Worm (Caenorhabditis elegans): ENCODE measurements around the gene T15H9.4.

DNA sequence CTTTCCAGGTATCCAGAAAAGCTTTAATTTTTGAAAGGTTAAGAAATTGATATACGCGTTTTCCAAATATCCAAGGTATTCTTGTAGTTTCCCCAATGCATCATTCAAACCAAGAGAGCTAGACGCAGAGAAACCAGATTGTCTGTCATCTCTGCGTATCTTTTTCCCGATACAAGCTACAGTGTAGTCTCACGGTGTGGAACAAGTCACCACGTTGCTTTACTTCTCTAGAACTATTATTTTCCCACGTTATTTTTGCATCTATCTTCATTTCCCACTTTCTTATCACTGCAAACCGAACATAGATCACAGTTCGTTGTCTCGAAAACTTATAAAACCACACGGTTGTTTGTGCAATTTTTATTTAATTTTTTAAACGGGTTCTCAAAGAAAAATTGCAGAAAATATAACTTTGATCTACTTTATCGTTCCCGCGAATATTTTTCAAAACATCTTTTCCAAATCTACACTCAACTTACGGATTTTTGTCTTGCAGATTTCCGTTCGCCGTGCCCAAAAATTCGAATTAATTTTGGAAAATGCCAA is 44.6 kb downstream of the T15H9.4 start, which contains the start of gene gstk-1:
- TF ChIP-seq ama-1 (optimal IDR thresholded peaks at IDR 0.05), result no peak
- TF ChIP-seq ztf-1 (GFP tag; conservative IDR thresholded peaks at IDR 0.05), result no peak
- TF ChIP-seq fos-1 (tag; optimal IDR thresholded peaks at IDR 0.05), result peak; percentile 44
- TF ChIP-seq dmd-4 (tag; optimal IDR thresholded peaks at IDR 0.05), result no peak
- no peak for TF ChIP-seq elt-1 (tag; optimal IDR thresholded peaks at IDR 0.05)
- no peak for TF ChIP-seq unc-62 (GFP tag; optimal IDR thresholded peaks at IDR 0.05)
- TF ChIP-seq Y55F3AM.14 (GFP tag; optimal IDR thresholded peaks at IDR 0.05), result no peak

Measured in whole organism, L2 larva.